Worm (Caenorhabditis elegans): ENCODE measurements around the gene C35A5.5.

ce11 chrV:10468190-10468589 is 37.5 kb upstream of the C35A5.5 start, which contains the start of gene egl-9:
- no peak for TF ChIP-seq scrt-1 (GFP tag; IDR thresholded peaks at IDR 0.05)
- TF ChIP-seq sea-1 (GFP tag; conservative IDR thresholded peaks at IDR 0.05), result no peak
- no peak for TF ChIP-seq hnd-1 (tag; optimal IDR thresholded peaks at IDR 0.05)
- no peak for TF ChIP-seq flt-1 (GFP tag; IDR thresholded peaks at IDR 0.05)
- TF ChIP-seq hmg-4 (GFP tag; optimal IDR thresholded peaks at IDR 0.05), result no peak
- TF ChIP-seq ama-1 (optimal IDR thresholded peaks at IDR 0.05), result no peak
- no peak for TF ChIP-seq ceh-36 (tag; optimal IDR thresholded peaks at IDR 0.05)
- no peak for TF ChIP-seq aly-1 (tag; optimal IDR thresholded peaks at IDR 0.05)

Measured in whole organism, early embryonic.